Worm (Caenorhabditis elegans): ENCODE results near the gene egas-2.

DNA sequence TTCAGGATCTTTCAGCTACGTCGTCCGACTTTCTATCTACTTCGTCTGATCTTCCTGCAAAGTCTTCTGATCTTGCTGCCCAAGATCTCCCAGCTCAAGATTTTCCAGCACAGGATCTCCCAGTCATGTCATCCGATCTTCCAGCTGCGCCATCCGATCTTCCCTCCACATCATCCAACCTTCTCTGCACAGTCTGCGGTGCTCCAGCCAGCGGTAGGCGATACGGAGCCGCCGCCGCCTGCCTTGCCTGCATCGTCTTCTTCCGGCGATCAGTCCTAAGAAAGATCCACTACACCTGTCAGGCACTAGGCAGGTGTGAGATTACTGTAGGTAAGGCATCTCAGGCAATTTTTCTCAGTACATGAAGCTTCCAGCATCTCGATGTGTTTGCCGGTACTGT is 49.2 kb downstream of the egas-2 start, which contains the start of gene nhr-241:
- TF ChIP-seq unc-62 (GFP tag; optimal IDR thresholded peaks at IDR 0.05) (no peak), nhr-11 (tag; optimal IDR thresholded peaks at IDR 0.05) (no peak), skn-1 (tag; optimal IDR thresholded peaks at IDR 0.05) (no peak), nhr-12 (tag; optimal IDR thresholded peaks at IDR 0.05) (no peak), lin-39 (tag; optimal IDR thresholded peaks at IDR 0.05) (no peak), ztf-4 (tag; optimal IDR thresholded peaks at IDR 0.05) (no peak), ama-1 (optimal IDR thresholded peaks at IDR 0.05) (no peak), fos-1 (tag; optimal IDR thresholded peaks at IDR 0.05) (no peak), snpc-4 (tag; optimal IDR thresholded peaks at IDR 0.05) (no peak), lin-13 (GFP tag; optimal IDR thresholded peaks at IDR 0.05) (no peak), zag-1 (tag; optimal IDR thresholded peaks at IDR 0.05) (no peak), sem-4 (tag; optimal IDR thresholded peaks at IDR 0.05) (no peak), mdl-1 (tag; optimal IDR thresholded peaks at IDR 0.05) (no peak)

All from whole organism, L2 larva.